Worm (Caenorhabditis elegans) whole organism, L3 larva: Measurements from ENCODE around the gene acdh-2.

Source experiments
- nfya-1 ChIP-seq: sonication (generic microtip); optimal IDR thresholded peaks from 2 replicates; lab custom pipeline; 2017; ENCODE audit warnings: missing genetic modification characterization, mild to moderate bottlenecking, missing compliant biosample characterization, antibody characterized with exemption, moderate library complexity; ENCODE audit not compliant: insufficient read depth
- snpc-4 ChIP-seq: fragments of 150-350 bp; optimal IDR thresholded peaks from 2 replicates; lab custom pipeline; 2014; ENCODE audit warnings: missing biosample characterization, missing genetic modification characterization

- no peak for TF ChIP-seq nfya-1
- TF ChIP-seq snpc-4 (tag; lab: Kevin White, UChicago) = peak; percentile 13
Measured at ce11 chrII:5585788-5586187, 38.5 kb upstream of the acdh-2 start, which contains the start of gene lys-8.
